Worm (Caenorhabditis elegans): ENCODE results near the gene dsl-1.

- TF ChIP-seq Y56A3A.18 (GFP tag; IDR thresholded peaks at IDR 0.05) = no peak
- TF ChIP-seq lir-1 (GFP tag; conservative IDR thresholded peaks at IDR 0.05) = no peak
- TF ChIP-seq unc-62 (GFP tag; optimal IDR thresholded peaks at IDR 0.05) = no peak
- TF ChIP-seq C17E4.6 (GFP tag; IDR thresholded peaks at IDR 0.05) = no peak
- no peak for TF ChIP-seq C06A6.2 (GFP tag; conservative IDR thresholded peaks at IDR 0.05)
- no peak for TF ChIP-seq lin-35 (GFP tag; optimal IDR thresholded peaks at IDR 0.05)
- no peak for TF ChIP-seq ceh-58 (GFP tag; IDR thresholded peaks at IDR 0.05)
- no peak for TF ChIP-seq snpc-1.1 (tag; optimal IDR thresholded peaks at IDR 0.05; ENCODE audit: insufficient read depth)
- no peak for TF ChIP-seq Y79H2A.3 (GFP tag; conservative IDR thresholded peaks at IDR 0.05)
- TF ChIP-seq pha-4 (tag; optimal IDR thresholded peaks at IDR 0.05) = no peak
- TF ChIP-seq somi-1 (GFP tag; optimal IDR thresholded peaks at IDR 0.05) = no peak
- no peak for TF ChIP-seq nfya-1 (tag; optimal IDR thresholded peaks at IDR 0.05; ENCODE audit: borderline replicate concordance, insufficient read depth)
Observed at ce11 chrIV:1192765-1193164, 15.1 kb downstream of the dsl-1 start, which contains the start of gene spl-3.

Measured in whole organism, young adult.